Fruit fly (Drosophila melanogaster) whole organism, embryonic: Measurements from ENCODE around the gene senju.

Source experiments
- Bgb ChIP-seq: fragments of 200-800 bp; sonication (Bioruptor generic); IDR thresholded peaks from 2 replicates; pipeline ENCODE4 v1.3.6; 2022; ENCODE audit warnings: missing biosample characterization, missing genetic modification characterization; ENCODE audit not compliant: partially characterized antibody
- CG10366 ChIP-seq: fragments of 200-800 bp; sonication (Bioruptor generic); IDR thresholded peaks from 2 replicates; pipeline ENCODE4 v1.3.6; 2022; ENCODE audit warnings: missing biosample characterization, missing genetic modification characterization
- CG6175 ChIP-seq: fragments of 200-800 bp; sonication (Bioruptor generic); IDR thresholded peaks from 3 replicates; pipeline ENCODE4 v1.3.6; 2022; ENCODE audit warnings: missing biosample characterization, missing genetic modification characterization
- D19B ChIP-seq: fragments of 200-800 bp; sonication (Bioruptor generic); optimal IDR thresholded peaks from 2 replicates; lab custom pipeline; 2017; ENCODE audit warnings: missing biosample characterization, mild to moderate bottlenecking, missing genetic modification characterization
- abd-A ChIP-seq: fragments of 200-800 bp; sonication (Bioruptor generic); optimal IDR thresholded peaks from 3 replicates; lab custom pipeline; 2019; ENCODE audit warnings: missing biosample characterization, mild to moderate bottlenecking, missing genetic modification characterization, moderate library complexity
- chn ChIP-seq: fragments of 200-800 bp; sonication (Bioruptor generic); optimal IDR thresholded peaks from 2 replicates; lab custom pipeline; 2016; ENCODE audit warnings: missing biosample characterization, missing genetic modification characterization
- grn ChIP-seq: fragments of 200-800 bp; sonication (Bioruptor generic); optimal IDR thresholded peaks from 3 replicates; lab custom pipeline; 2017; ENCODE audit warnings: missing biosample characterization, missing genetic modification characterization
- lola ChIP-seq, 3 experiments: fragments of >200 bp in 2 of 3; fragments of 200-800 bp in 1 of 3; sonication (Bioruptor generic) in 1 of 3; optimal IDR thresholded peaks; 2 replicates each; lab custom pipeline; 2017 to 2019; ENCODE audit warnings: missing biosample characterization in 3 of 3, missing genetic modification characterization in 3 of 3, mild to moderate bottlenecking in 1 of 3, moderate library complexity in 1 of 3
- pros ChIP-seq: fragments of 200-800 bp; sonication (Bioruptor generic); optimal IDR thresholded peaks from 3 replicates; lab custom pipeline; 2019; ENCODE audit warnings: missing biosample characterization, mild to moderate bottlenecking, missing genetic modification characterization, moderate library complexity
- trh ChIP-seq: fragments of 200-800 bp; sonication (Bioruptor generic); optimal IDR thresholded peaks from 2 replicates; lab custom pipeline; 2016; ENCODE audit warnings: missing biosample characterization, missing genetic modification characterization
- yki ChIP-seq: fragments of >200 bp; optimal IDR thresholded peaks from 3 replicates; lab custom pipeline; 2018

DNA sequence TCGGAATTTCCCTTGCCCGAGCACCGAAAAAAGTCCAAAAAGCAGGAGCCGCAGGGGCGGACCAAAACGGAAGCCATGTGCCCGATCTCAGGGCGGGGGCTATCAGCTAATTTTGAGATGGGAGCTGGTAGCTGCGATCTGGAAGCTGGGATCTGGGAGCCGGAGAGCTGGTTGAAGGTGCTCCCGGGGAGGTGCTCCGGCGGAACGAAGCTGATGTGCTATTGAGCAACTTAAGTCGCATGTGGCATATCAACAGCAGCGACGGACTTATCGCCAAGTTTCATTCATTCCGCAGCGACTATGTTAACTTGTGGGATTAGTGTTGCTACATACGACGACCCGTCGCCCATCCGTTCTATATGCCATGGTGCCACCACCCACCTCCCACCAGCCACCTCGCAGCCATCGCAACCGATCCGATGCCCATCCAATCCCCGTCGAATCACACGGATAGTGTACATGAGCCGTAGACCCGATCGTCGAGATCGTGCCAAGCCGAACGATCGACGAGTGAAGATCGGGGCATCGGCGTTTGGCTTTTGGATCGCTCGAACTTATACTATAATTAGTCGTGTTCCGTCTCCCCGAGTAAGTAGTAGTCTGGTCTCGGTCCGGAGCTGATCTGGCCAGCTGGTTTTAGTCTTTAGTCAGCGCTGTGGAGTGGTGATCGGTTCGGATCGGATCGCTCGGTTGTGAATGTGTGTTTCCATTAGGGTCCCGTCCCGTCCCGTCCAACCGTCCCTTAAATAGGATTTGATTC lies 23.4 kb upstream of the senju start, which contains the start of gene Col4a1:
- TF ChIP-seq lola (GFP tag; optimal IDR thresholded peaks at IDR 0.05; lab: Kevin White, UChicago) (no peak), chn (no peak), pros (GFP tag; lab: Kevin White, UChicago) (no peak), yki (lab: Kevin White, UChicago) (no peak), trh (GFP tag; lab: Kevin White, UChicago) (no peak), abd-A (tag; lab: Kevin White, UChicago) (no peak), Bgb (GFP tag; lab: Robert Waterston, UW) (no peak), grn (GFP tag; lab: Kevin White, UChicago) (no peak), CG10366 (no peak), D19B (GFP tag; lab: Kevin White, UChicago) (no peak), CG6175 (GFP tag; lab: Robert Waterston, UW) (peak; percentile 48; the same call in 1 of the 3 replicates)
